Fruit fly (Drosophila melanogaster) whole organism, prepupa: Measurements from ENCODE around the gene Cda5.

Experiments used
- Blimp-1 ChIP-seq: fragments of 200-800 bp; sonication (Bioruptor generic); optimal IDR thresholded peaks from 3 replicates; lab custom pipeline; 2017; ENCODE audit warnings: missing biosample characterization, missing genetic modification characterization, mild to moderate bottlenecking, moderate library complexity, missing genetic modification reagents
- CG10631 ChIP-seq: fragments of 200-800 bp; sonication (Bioruptor generic); optimal IDR thresholded peaks from 2 replicates; lab custom pipeline; 2016; ENCODE audit warnings: missing biosample characterization, missing genetic modification characterization
- CG11902 ChIP-seq: fragments of 200-800 bp; sonication (Bioruptor generic); optimal IDR thresholded peaks from 3 replicates; lab custom pipeline; 2016; ENCODE audit warnings: missing biosample characterization, missing genetic modification characterization
- CG15336 ChIP-seq: fragments of 200-800 bp; sonication (Bioruptor generic); IDR thresholded peaks from 2 replicates; pipeline ENCODE4 v1.3.6; 2022; ENCODE audit warnings: missing biosample characterization, missing genetic modification characterization
- CG1621 ChIP-seq: fragments of 200-800 bp; sonication (Bioruptor generic); optimal IDR thresholded peaks from 3 replicates; lab custom pipeline; 2018; ENCODE audit warnings: missing biosample characterization, mild to moderate bottlenecking, missing genetic modification characterization
- CG16779 ChIP-seq: fragments of 200-800 bp; sonication (Bioruptor generic); optimal IDR thresholded peaks from 3 replicates; lab custom pipeline; 2017; ENCODE audit warnings: missing biosample characterization, mild to moderate bottlenecking, missing genetic modification characterization
- CG3032 ChIP-seq: fragments of 200-800 bp; optimal IDR thresholded peaks from 2 replicates; lab custom pipeline; 2019; ENCODE audit warnings: missing biosample characterization, mild to moderate bottlenecking, missing genetic modification characterization, moderate library complexity
- CG32006 ChIP-seq: fragments of 200-800 bp; sonication (Bioruptor generic); optimal IDR thresholded peaks from 3 replicates; lab custom pipeline; 2017; ENCODE audit warnings: missing biosample characterization, mild to moderate bottlenecking, missing genetic modification characterization
- CG3919 ChIP-seq: fragments of 200-800 bp; sonication (Bioruptor generic); optimal IDR thresholded peaks from 3 replicates; lab custom pipeline; 2016; ENCODE audit warnings: missing biosample characterization, missing genetic modification characterization
- CG6163 ChIP-seq: fragments of 200-800 bp; sonication (Bioruptor generic); IDR thresholded peaks from 3 replicates; pipeline ENCODE4 v1.3.6; 2022; ENCODE audit warnings: missing biosample characterization, missing genetic modification characterization
- CG6808 ChIP-seq: fragments of 200-800 bp; sonication (Bioruptor generic); optimal IDR thresholded peaks from 3 replicates; lab custom pipeline; 2017; ENCODE audit warnings: missing biosample characterization, missing genetic modification characterization, mild to moderate bottlenecking, moderate library complexity, missing genetic modification reagents
- CG6854 ChIP-seq: fragments of 200-800 bp; sonication (Bioruptor generic); optimal IDR thresholded peaks from 2 replicates; lab custom pipeline; 2017; ENCODE audit warnings: missing biosample characterization, mild to moderate bottlenecking, missing genetic modification characterization
- CG7368 ChIP-seq: fragments of 200-800 bp; sonication (Bioruptor generic); optimal IDR thresholded peaks from 3 replicates; lab custom pipeline; 2016; ENCODE audit warnings: missing biosample characterization, missing genetic modification characterization
- CG8319 ChIP-seq: fragments of 200-800 bp; sonication (Bioruptor generic); optimal IDR thresholded peaks from 3 replicates; lab custom pipeline; 2016; ENCODE audit warnings: missing biosample characterization, missing genetic modification characterization
- CG9139 ChIP-seq: fragments of 200-800 bp; sonication (Bioruptor generic); optimal IDR thresholded peaks from 3 replicates; lab custom pipeline; 2017; ENCODE audit warnings: missing biosample characterization, mild to moderate bottlenecking, missing genetic modification characterization
- Eip78C ChIP-seq: fragments of 200-800 bp; sonication (Bioruptor generic); peaks from one replicate; lab custom pipeline; 2016; ENCODE audit warnings: missing biosample characterization, missing genetic modification characterization
- Ets21C ChIP-seq: fragments of 200-800 bp; sonication (Bioruptor generic); optimal IDR thresholded peaks from 3 replicates; lab custom pipeline; 2016; ENCODE audit warnings: missing biosample characterization, missing genetic modification characterization
- Gug ChIP-seq: fragments of 200-800 bp; sonication (Bioruptor generic); IDR thresholded peaks from 2 replicates; pipeline ENCODE4 v1.3.6; 2022; ENCODE audit warnings: missing biosample characterization, missing genetic modification characterization
- Hr38 ChIP-seq: sonication (Bioruptor generic); optimal IDR thresholded peaks from 2 replicates; lab custom pipeline; 2016; ENCODE audit warnings: missing biosample characterization, missing genetic modification characterization
- Hr39 ChIP-seq: fragments of 200-800 bp; sonication (Bioruptor generic); optimal IDR thresholded peaks from 2 replicates; lab custom pipeline; 2016; ENCODE audit warnings: missing biosample characterization, missing genetic modification characterization
- Lpt ChIP-seq: fragments of 200-800 bp; sonication (Bioruptor generic); optimal IDR thresholded peaks from 3 replicates; lab custom pipeline; 2016; ENCODE audit warnings: missing biosample characterization, missing genetic modification characterization
- Met ChIP-seq: fragments of 200-800 bp; sonication (Bioruptor generic); optimal IDR thresholded peaks from 3 replicates; lab custom pipeline; 2016; ENCODE audit warnings: missing biosample characterization, missing genetic modification characterization
- Smox ChIP-seq: fragments of 200-800 bp; sonication (Bioruptor generic); optimal IDR thresholded peaks from 3 replicates; lab custom pipeline; 2016; ENCODE audit warnings: missing biosample characterization, missing genetic modification characterization
- Sox102F ChIP-seq: fragments of 200-800 bp; sonication (Bioruptor generic); optimal IDR thresholded peaks from 2 replicates; lab custom pipeline; 2016; ENCODE audit warnings: missing biosample characterization, mild to moderate bottlenecking, missing genetic modification characterization
- Sox14 ChIP-seq: fragments of 200-800 bp; sonication (Bioruptor generic); optimal IDR thresholded peaks from 3 replicates; lab custom pipeline; 2016; ENCODE audit warnings: missing biosample characterization, missing genetic modification characterization
- cyc ChIP-seq: fragments of 200-800 bp; sonication (Bioruptor generic); optimal IDR thresholded peaks from 3 replicates; lab custom pipeline; 2016; ENCODE audit warnings: missing biosample characterization, missing genetic modification characterization
- dsx ChIP-seq: fragments of 200-800 bp; optimal IDR thresholded peaks from 3 replicates; lab custom pipeline; 2019; ENCODE audit warnings: missing biosample characterization, mild to moderate bottlenecking, missing genetic modification characterization, moderate library complexity; ENCODE audit not compliant: poor library complexity, severe bottlenecking
- eg ChIP-seq: fragments of 200-800 bp; sonication (Bioruptor generic); IDR thresholded peaks from 3 replicates; pipeline ENCODE4 v1.3.6; 2022; ENCODE audit warnings: missing biosample characterization, missing genetic modification characterization
- esn ChIP-seq: fragments of 200-800 bp; sonication (Bioruptor generic); optimal IDR thresholded peaks from 2 replicates; lab custom pipeline; 2016; ENCODE audit warnings: missing biosample characterization, mild to moderate bottlenecking, missing genetic modification characterization, moderate library complexity
- fd85E ChIP-seq: fragments of 200-800 bp; sonication (Bioruptor generic); optimal IDR thresholded peaks from 3 replicates; lab custom pipeline; 2016; ENCODE audit warnings: missing biosample characterization, missing genetic modification characterization
- fkh ChIP-seq: fragments of 200-800 bp; sonication (Bioruptor generic); optimal IDR thresholded peaks from 3 replicates; lab custom pipeline; 2017; ENCODE audit warnings: missing biosample characterization, mild to moderate bottlenecking, missing genetic modification characterization, moderate library complexity
- lz ChIP-seq: fragments of 200-800 bp; sonication (Bioruptor generic); optimal IDR thresholded peaks from 3 replicates; lab custom pipeline; 2016; ENCODE audit warnings: missing biosample characterization, missing genetic modification characterization
- net ChIP-seq: fragments of 200-800 bp; sonication (Bioruptor generic); optimal IDR thresholded peaks from 3 replicates; lab custom pipeline; 2016; ENCODE audit warnings: missing biosample characterization, missing genetic modification characterization
- salr ChIP-seq, 2 experiments: fragments of 200-800 bp; sonication (Bioruptor generic); optimal IDR thresholded peaks; 3 replicates each; lab custom pipeline; 2016 to 2018; ENCODE audit warnings: missing biosample characterization in 2 of 2, missing genetic modification characterization in 2 of 2, mild to moderate bottlenecking in 1 of 2
- ss ChIP-seq, 2 experiments: fragments of 200-800 bp; sonication (Bioruptor generic); optimal IDR thresholded peaks; 2 replicates in 1 of 2; 3 replicates in 1 of 2; lab custom pipeline; 2017 to 2018; ENCODE audit warnings: mild to moderate bottlenecking in 2 of 2, missing biosample characterization in 2 of 2, missing genetic modification characterization in 2 of 2, moderate library complexity in 1 of 2
- svp ChIP-seq: fragments of 200-800 bp; sonication (Bioruptor generic); peaks from one replicate; lab custom pipeline; 2016; ENCODE audit warnings: missing biosample characterization, missing genetic modification characterization
- vri ChIP-seq: fragments of 200-800 bp; sonication (Bioruptor generic); optimal IDR thresholded peaks from 3 replicates; lab custom pipeline; 2016; ENCODE audit warnings: missing biosample characterization, mild to moderate bottlenecking, missing genetic modification characterization

Gene Cda5

DNA sequence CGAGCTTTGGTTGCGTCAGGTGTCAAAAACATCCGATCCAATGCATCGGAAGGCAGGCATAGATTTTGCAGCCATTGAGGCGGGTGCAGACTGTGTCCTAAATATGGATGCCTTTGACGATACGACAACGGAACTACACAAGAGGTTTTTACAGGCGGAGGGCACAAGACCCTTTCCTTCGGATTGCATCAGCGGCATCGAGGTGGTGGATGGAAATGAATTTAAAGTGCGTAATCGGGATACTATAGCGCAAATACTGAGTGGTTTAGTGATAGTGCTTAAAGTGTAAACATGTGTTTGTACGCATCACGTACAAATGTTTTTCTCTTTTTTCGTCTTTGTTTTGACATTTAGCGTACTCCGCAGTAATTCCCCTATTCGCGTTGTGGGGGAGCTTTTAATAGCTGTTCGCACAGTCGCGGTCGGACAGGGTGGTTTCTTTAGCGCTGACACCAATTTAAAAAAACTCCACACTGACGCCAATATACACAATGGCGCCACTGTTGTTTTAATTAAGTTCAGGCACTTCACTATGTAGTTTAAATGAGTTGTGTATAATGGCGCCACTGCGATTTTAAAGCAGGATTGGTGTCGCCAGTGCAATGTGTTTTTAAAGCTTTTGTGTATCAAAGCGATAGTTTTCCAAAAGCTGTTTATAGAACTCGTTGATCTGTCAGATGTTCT, 7.7 kb upstream of the Cda5 start (continued):
- peak; percentile 1 for TF ChIP-seq CG10631
- TF ChIP-seq Sox102F (GFP tag; lab: Kevin White, UChicago) = peak; percentile 2
- no peak for TF ChIP-seq CG7368
- no peak for TF ChIP-seq salr (GFP tag; optimal IDR thresholded peaks at IDR 0.05; lab: Kevin White, UChicago)
- TF ChIP-seq CG9139 (GFP tag; lab: Kevin White, UChicago) = no peak
- no peak for TF ChIP-seq Hr39
- peak; percentile 14 for TF ChIP-seq esn (GFP tag; lab: Kevin White, UChicago)
- no peak for TF ChIP-seq CG1621 (tag; lab: Kevin White, UChicago)
- TF ChIP-seq fkh (GFP tag; lab: Kevin White, UChicago) = no peak
- TF ChIP-seq Gug (GFP tag; lab: Robert Waterston, UW) = no peak
- TF ChIP-seq Blimp-1 (GFP tag; lab: Kevin White, UChicago) = no peak
- TF ChIP-seq Lpt (GFP tag; lab: Kevin White, UChicago) = no peak
- TF ChIP-seq fd85E = no peak
- TF ChIP-seq CG6808 (GFP tag; lab: Kevin White, UChicago) = no peak
- peak; percentile 35 for TF ChIP-seq cyc (GFP tag; lab: Kevin White, UChicago)
- no peak for TF ChIP-seq dsx (GFP tag; lab: Kevin White, UChicago)
- TF ChIP-seq svp (GFP tag; lab: Kevin White, UChicago) = peak; percentile 69
- no peak for TF ChIP-seq CG8319 (GFP tag; lab: Kevin White, UChicago)
- no peak for TF ChIP-seq Ets21C (GFP tag; lab: Kevin White, UChicago)
- TF ChIP-seq CG11902 (GFP tag; lab: Kevin White, UChicago) = no peak
- no peak for TF ChIP-seq Hr38
- peak; percentile 20 for TF ChIP-seq net (GFP tag; lab: Kevin White, UChicago)
- TF ChIP-seq CG15336 (GFP tag; lab: Robert Waterston, UW) = peak; percentile 38; the same call in 1 of the 2 replicates
- no peak for TF ChIP-seq CG32006 (GFP tag; lab: Kevin White, UChicago)
- peak; percentile 25 for TF ChIP-seq Sox14 (GFP tag; lab: Kevin White, UChicago)
- peak; percentile 54 for TF ChIP-seq lz (GFP tag; lab: Kevin White, UChicago)
- peak; percentile 59 for TF ChIP-seq Eip78C (GFP tag; lab: Kevin White, UChicago)
- TF ChIP-seq Smox (GFP tag; lab: Kevin White, UChicago) = no peak

DNA sequence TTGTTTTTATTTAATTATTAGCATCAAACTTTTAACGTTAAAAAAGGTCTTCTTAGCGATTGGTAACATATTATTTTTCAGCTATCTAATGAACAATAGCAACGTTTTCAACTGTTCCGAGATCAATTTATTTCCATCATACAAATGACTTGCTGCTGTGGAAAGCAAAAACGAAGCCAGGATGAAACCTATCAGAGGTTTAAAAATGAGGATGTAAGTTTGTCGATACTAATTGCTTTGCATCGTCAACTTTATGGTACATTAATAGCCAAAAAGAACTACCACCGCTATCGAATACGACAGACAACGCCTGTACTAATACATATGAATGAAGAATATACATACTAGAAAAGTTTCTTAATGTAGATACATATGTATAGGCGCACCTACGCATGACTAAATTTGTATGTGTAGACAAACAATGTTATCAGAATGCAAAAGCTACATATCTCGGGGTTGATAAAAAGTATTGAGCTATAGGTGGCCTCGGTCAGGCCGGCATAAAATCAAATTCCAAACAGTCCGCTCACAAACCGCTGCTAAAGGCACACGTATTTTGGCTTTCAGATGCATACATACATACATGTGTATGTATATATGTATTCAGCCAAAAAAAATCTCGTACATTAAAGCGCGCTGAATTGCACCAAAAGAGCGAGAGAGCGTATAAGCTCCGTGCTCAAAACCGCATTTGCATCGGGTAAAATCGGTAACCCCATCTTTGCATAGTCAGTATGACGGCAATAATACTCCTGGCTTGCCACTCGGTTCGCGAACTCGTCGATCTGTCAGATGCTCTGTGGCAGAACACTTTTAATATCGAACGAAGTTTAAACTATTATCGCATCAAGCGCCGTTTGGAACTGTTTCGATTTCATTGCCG, 6.9 kb upstream of the Cda5 start:
- peak; percentile 67 for TF ChIP-seq fkh (GFP tag; lab: Kevin White, UChicago)
- TF ChIP-seq CG6854 = peak; percentile 25
- peak in 1 of 2 experiments; percentile 53 for TF ChIP-seq ss (GFP tag; optimal IDR thresholded peaks at IDR 0.05; lab: Kevin White, UChicago)
- TF ChIP-seq CG15336 (GFP tag; lab: Robert Waterston, UW) = peak; percentile 17; the same call in 1 of the 2 replicates
- no peak for TF ChIP-seq Met (GFP tag; lab: Kevin White, UChicago)
- peak; percentile 61 for TF ChIP-seq CG1621 (tag; lab: Kevin White, UChicago)
- peak; percentile 67 for TF ChIP-seq dsx (GFP tag; lab: Kevin White, UChicago)
- TF ChIP-seq CG16779 (tag; lab: Kevin White, UChicago) = peak; percentile 22
- TF ChIP-seq CG3919 (GFP tag; lab: Kevin White, UChicago) = peak; percentile 10
- TF ChIP-seq vri (GFP tag; lab: Kevin White, UChicago) = peak; percentile 59
- no peak for TF ChIP-seq eg (GFP tag; lab: Robert Waterston, UW)
- TF ChIP-seq net (GFP tag; lab: Kevin White, UChicago) = peak; percentile 7
- no peak for TF ChIP-seq CG3032 (tag; lab: Kevin White, UChicago)
- peak; percentile 16 for TF ChIP-seq CG8319 (GFP tag; lab: Kevin White, UChicago)
- peak; percentile 13; the same call in 1 of the 3 replicates for TF ChIP-seq CG6163 (GFP tag; lab: Robert Waterston, UW)
